Worm (Caenorhabditis elegans): Measurements from ENCODE around the gene C16C8.9.
"Not testable (repeated sequence)": the region's sequence is repeated elsewhere in the genome, so short reads cannot be mapped to it uniquely, and the experiment has no call there.

The C16C8.9 gene

DNA sequence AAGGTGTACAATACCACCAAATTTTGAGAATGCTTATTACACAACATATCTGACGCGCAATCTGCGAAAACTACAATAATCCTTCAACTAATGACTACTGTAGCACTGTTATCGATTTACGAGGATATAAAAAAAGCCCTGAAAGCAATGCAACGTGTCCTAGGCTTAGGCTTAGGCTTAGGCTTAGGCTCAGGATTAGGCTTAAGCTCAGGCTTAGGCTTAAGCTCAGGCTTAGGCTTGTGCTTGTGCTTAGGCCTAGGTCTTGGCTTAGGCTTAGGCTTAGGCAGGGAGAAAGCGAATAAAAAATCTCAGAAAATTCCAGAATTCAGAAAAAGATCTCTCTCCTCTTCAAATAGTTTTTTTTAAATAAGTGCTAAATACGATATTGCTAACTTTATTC, 3.8 kb downstream of the C16C8.9 start:
- no peak for TF ChIP-seq ztf-11 (tag; optimal IDR thresholded peaks at IDR 0.05)
- no peak for TF ChIP-seq unc-62 (GFP tag; optimal IDR thresholded peaks at IDR 0.05)
- no peak for TF ChIP-seq R02D3.7 (tag; optimal IDR thresholded peaks at IDR 0.05)
- no peak for TF ChIP-seq nhr-12 (tag; optimal IDR thresholded peaks at IDR 0.05)
- no peak for TF ChIP-seq nhr-129 (tag; optimal IDR thresholded peaks at IDR 0.05)
- TF ChIP-seq ama-1 (optimal IDR thresholded peaks at IDR 0.05): no peak
- TF ChIP-seq sma-9 (GFP tag; optimal IDR thresholded peaks at IDR 0.05): no peak
- TF ChIP-seq sma-9 (tag; optimal IDR thresholded peaks at IDR 0.05): no peak
- no peak for TF ChIP-seq unc-39 (tag; optimal IDR thresholded peaks at IDR 0.05)
- no peak for TF ChIP-seq nhr-25 (tag; optimal IDR thresholded peaks at IDR 0.05)
- no peak for TF ChIP-seq gmeb-1 (tag; optimal IDR thresholded peaks at IDR 0.05)
- no peak for TF ChIP-seq lin-13 (GFP tag; optimal IDR thresholded peaks at IDR 0.05)
- no peak for TF ChIP-seq dmd-4 (tag; optimal IDR thresholded peaks at IDR 0.05)

ce11 chrII:3458209-3458608, 4.8 kb downstream of the C16C8.9 start, which contains the start of the genes C16C8.26 and C16C8.19:
TSS of gene C16C8.26 (minus strand) at chrII:3458309.
TSS of gene C16C8.19 (plus strand) at chrII:3458487.
- TF ChIP-seq elt-1 (tag; optimal IDR thresholded peaks at IDR 0.05) (no peak), mab-5 (tag; optimal IDR thresholded peaks at IDR 0.05) (no peak), nhr-10 (tag; optimal IDR thresholded peaks at IDR 0.05) (no peak), fos-1 (tag; optimal IDR thresholded peaks at IDR 0.05) (no peak), nhr-21 (tag; optimal IDR thresholded peaks at IDR 0.05) (no peak), nhr-237 (tag; optimal IDR thresholded peaks at IDR 0.05) (no peak), unc-39 (tag; optimal IDR thresholded peaks at IDR 0.05) (no peak), ZK546.5 (tag; optimal IDR thresholded peaks at IDR 0.05) (no peak), nhr-129 (tag; optimal IDR thresholded peaks at IDR 0.05) (no peak), F13H6.1 (tag; optimal IDR thresholded peaks at IDR 0.05) (no peak), skn-1 (tag; optimal IDR thresholded peaks at IDR 0.05) (no peak)

ce11 chrII:3453521-3453920, 9.5 kb downstream of the C16C8.9 start, which contains the start of gene C16C8.11:
TSS of gene C16C8.11 (plus strand) at chrII:3453708.
- TF ChIP-seq nhr-129 (tag; optimal IDR thresholded peaks at IDR 0.05): no peak
- TF ChIP-seq unc-39 (tag; optimal IDR thresholded peaks at IDR 0.05): no peak

ce11 chrII:3452421-3452820, 10.6 kb downstream of the C16C8.9 start, which contains the start of gene C16C8.12:
TSS of gene C16C8.12 (plus strand) at chrII:3452721.
- TF ChIP-seq alr-1 (tag; optimal IDR thresholded peaks at IDR 0.05) (no peak), ceh-16 (tag; optimal IDR thresholded peaks at IDR 0.05) (no peak), unc-55 (GFP tag; optimal IDR thresholded peaks at IDR 0.05) (no peak), ztf-4 (tag; optimal IDR thresholded peaks at IDR 0.05) (no peak), elt-1 (tag; optimal IDR thresholded peaks at IDR 0.05) (no peak), unc-39 (tag; optimal IDR thresholded peaks at IDR 0.05) (no peak), nhr-21 (tag; optimal IDR thresholded peaks at IDR 0.05) (no peak), Y55F3AM.14 (GFP tag; optimal IDR thresholded peaks at IDR 0.05) (no peak), mbf-1 (tag; optimal IDR thresholded peaks at IDR 0.05) (no peak), lin-39 (tag; optimal IDR thresholded peaks at IDR 0.05) (no peak), lsy-2 (tag; optimal IDR thresholded peaks at IDR 0.05) (no peak)

DNA sequence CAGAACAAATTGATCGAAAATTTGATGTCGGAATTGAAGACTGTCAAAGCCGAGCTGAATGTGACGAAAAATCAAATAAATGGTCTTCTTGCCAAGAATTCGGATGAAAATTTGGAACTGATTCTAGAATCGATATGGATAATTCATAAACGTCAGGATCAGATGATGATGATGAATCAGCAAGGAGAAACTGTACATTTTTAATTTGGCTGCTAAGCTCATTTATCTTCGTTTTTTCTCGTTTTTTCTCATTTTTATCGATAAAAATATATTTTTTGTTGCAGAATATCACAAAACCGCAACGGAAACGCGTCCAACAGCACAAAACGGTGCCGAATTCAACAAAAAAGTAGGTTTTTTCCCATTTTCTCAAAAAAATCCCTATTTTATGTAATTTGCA, 13.5 kb downstream of the C16C8.9 start, which contains the start of gene C16C8.14:
Gene C16C8.14, plus strand, starts transcription at position 301 of the 400 bp plus-strand sequence.
- not testable (repeated sequence) for TF ChIP-seq lin-11, nhr-6, crh-2 (tag; optimal IDR thresholded peaks at IDR 0.05)

DNA sequence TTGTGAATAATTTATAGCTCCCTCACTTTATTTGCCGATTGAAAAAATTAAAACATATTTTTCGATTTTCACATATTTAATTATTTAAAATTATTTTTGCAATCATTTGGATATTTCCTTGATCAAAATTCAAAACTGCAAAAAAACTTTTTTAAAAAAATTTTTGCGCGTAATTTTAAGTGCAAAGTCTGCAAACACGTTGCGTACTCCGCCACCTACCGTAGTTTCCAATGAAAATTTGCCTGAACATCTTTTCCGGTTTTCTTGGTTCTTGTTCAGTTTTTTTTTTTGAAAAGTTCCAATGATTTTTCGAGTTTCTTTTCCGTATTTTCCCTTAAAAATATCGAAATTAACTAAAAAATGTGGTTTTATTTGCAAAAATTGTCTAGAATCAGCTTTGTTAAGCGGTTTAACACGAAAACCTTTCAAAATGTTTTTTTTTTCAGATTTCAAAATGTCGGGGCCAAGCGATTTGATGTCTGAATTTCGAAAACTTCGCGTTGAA, 14.2 kb downstream of the C16C8.9 start, which contains the start of gene C16C8.25:
Gene C16C8.25, plus strand, starts transcription at position 455 of the 505 bp plus-strand sequence.
- TF ChIP-seq nhr-12 (tag; optimal IDR thresholded peaks at IDR 0.05): no peak
- no peak for TF ChIP-seq gmeb-1 (tag; optimal IDR thresholded peaks at IDR 0.05)
- TF ChIP-seq ztf-1 (GFP tag; conservative IDR thresholded peaks at IDR 0.05): no peak
- no peak for TF ChIP-seq dmd-4 (tag; optimal IDR thresholded peaks at IDR 0.05)
- no peak for TF ChIP-seq mdl-1 (tag; optimal IDR thresholded peaks at IDR 0.05)
- TF ChIP-seq blmp-1 (tag; optimal IDR thresholded peaks at IDR 0.05; ENCODE audit: insufficient read depth): no peak
- no peak for TF ChIP-seq Y55F3AM.14 (GFP tag; optimal IDR thresholded peaks at IDR 0.05)
- TF ChIP-seq nhr-6 (tag; optimal IDR thresholded peaks at IDR 0.05): no peak
- no peak for TF ChIP-seq unc-39 (tag; optimal IDR thresholded peaks at IDR 0.05)
- TF ChIP-seq lin-39 (tag; optimal IDR thresholded peaks at IDR 0.05): no peak
- TF ChIP-seq nhr-77 (tag; optimal IDR thresholded peaks at IDR 0.05): no peak
- TF ChIP-seq elt-3 (tag; optimal IDR thresholded peaks at IDR 0.05): no peak
- TF ChIP-seq sma-3 (GFP tag; optimal IDR thresholded peaks at IDR 0.05): no peak
- no peak for TF ChIP-seq R02D3.7 (tag; optimal IDR thresholded peaks at IDR 0.05)
- TF ChIP-seq lsy-2 (tag; optimal IDR thresholded peaks at IDR 0.05): no peak
- no peak for TF ChIP-seq lin-13 (GFP tag; optimal IDR thresholded peaks at IDR 0.05)
- TF ChIP-seq lin-11 (tag; optimal IDR thresholded peaks at IDR 0.05): no peak
- TF ChIP-seq nhr-10 (tag; optimal IDR thresholded peaks at IDR 0.05): no peak
- no peak for TF ChIP-seq F13H6.1 (tag; optimal IDR thresholded peaks at IDR 0.05)
